Worm (Caenorhabditis elegans): ENCODE measurements around the gene let-70.

Gene let-70

DNA sequence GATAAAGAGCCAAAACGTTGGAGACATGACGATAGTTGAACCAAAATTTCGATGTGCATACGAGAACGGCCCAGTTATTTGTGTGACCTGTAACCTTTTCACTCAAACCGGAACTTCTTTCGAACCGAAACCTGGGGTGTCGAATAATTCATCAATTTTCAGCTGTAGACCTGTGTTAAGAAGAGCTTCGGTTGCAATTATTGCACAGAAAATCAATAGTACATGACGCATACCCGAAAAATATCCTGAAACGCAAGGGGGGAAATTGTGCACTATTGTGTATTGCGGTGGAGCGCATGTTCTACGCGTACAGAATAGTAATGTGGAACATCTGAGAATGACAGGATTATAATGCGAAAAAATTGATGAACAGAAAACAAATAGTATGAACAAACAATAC is 27.7 kb upstream of the let-70 start, which contains the start of gene pigk-1 (continued):
- no peak for TF ChIP-seq K11D2.4 (GFP tag; IDR thresholded peaks at IDR 0.05)
- TF ChIP-seq lin-40 (tag; optimal IDR thresholded peaks at IDR 0.05): no peak
- peak; percentile 69; the same call in 1 of the 2 replicates for TF ChIP-seq bed-1 (GFP tag; IDR thresholded peaks at IDR 0.05)
- TF ChIP-seq D2030.7 (GFP tag; IDR thresholded peaks at IDR 0.05): peak; percentile 38; the same call in 1 of the 2 replicates
- TF ChIP-seq lsl-1 (GFP tag; optimal IDR thresholded peaks at IDR 0.05): peak; percentile 44
- no peak for TF ChIP-seq ceh-79 (tag; optimal IDR thresholded peaks at IDR 0.05)
- no peak for TF ChIP-seq ets-4 (GFP tag; optimal IDR thresholded peaks at IDR 0.05)
- no peak for TF ChIP-seq egl-44 (GFP tag; IDR thresholded peaks at IDR 0.05)
- peak; percentile 76 for TF ChIP-seq attf-6 (GFP tag; IDR thresholded peaks at IDR 0.05)
- peak; percentile 50 for TF ChIP-seq tbp1 (GFP tag; optimal IDR thresholded peaks at IDR 0.05)
- peak; percentile 83 for TF ChIP-seq F39B2.1 (GFP tag; IDR thresholded peaks at IDR 0.05)
- no peak for TF ChIP-seq aptf-2 (GFP tag; conservative IDR thresholded peaks at IDR 0.05)
- peak; percentile 40 for TF ChIP-seq xnd-1 (tag; optimal IDR thresholded peaks at IDR 0.05)
- no peak for TF ChIP-seq akir-1 (GFP tag; optimal IDR thresholded peaks at IDR 0.05)
- no peak for TF ChIP-seq dpff-1 (tag; optimal IDR thresholded peaks at IDR 0.05)
- no peak for TF ChIP-seq Y56A3A.18 (GFP tag; IDR thresholded peaks at IDR 0.05)
- peak; percentile 82 for TF ChIP-seq madf-6 (GFP tag; IDR thresholded peaks at IDR 0.05)
- no peak for TF ChIP-seq ama-1 (optimal IDR thresholded peaks at IDR 0.05)
- TF ChIP-seq ama-1 (GFP tag; optimal IDR thresholded peaks at IDR 0.05): peak in 1 of 2 experiments; percentile 30
- no peak for TF ChIP-seq bed-2 (GFP tag; IDR thresholded peaks at IDR 0.05)
- TF ChIP-seq snpc-1.3 (tag; optimal IDR thresholded peaks at IDR 0.05; ENCODE audit: insufficient read depth): peak; percentile 43
- TF ChIP-seq ztf-6 (GFP tag; IDR thresholded peaks at IDR 0.05): no peak
- TF ChIP-seq ceh-100 (GFP tag; IDR thresholded peaks at IDR 0.05): no peak; the same call in 1 of the 2 replicates
- TF ChIP-seq F57A8.1 (GFP tag; optimal IDR thresholded peaks at IDR 0.05): no peak
- peak; percentile 69 for TF ChIP-seq F49E8.2 (tag; optimal IDR thresholded peaks at IDR 0.05; ENCODE audit: insufficient read depth)
- TF ChIP-seq ekl-4 (GFP tag; IDR thresholded peaks at IDR 0.05): peak; percentile 57
- TF ChIP-seq zfh-2 (GFP tag; conservative IDR thresholded peaks at IDR 0.05): no peak
- TF ChIP-seq unc-130 (GFP tag; optimal IDR thresholded peaks at IDR 0.05): peak; percentile 34
- peak; percentile 48 for TF ChIP-seq T26A5.8 (tag; optimal IDR thresholded peaks at IDR 0.05)
- peak; percentile 48; the same call in 1 of the 2 replicates for TF ChIP-seq mcd-1 (GFP tag; IDR thresholded peaks at IDR 0.05)
- peak; percentile 18 for TF ChIP-seq efl-1 (GFP tag; optimal IDR thresholded peaks at IDR 0.05)
- TF ChIP-seq mxl-1 (tag; optimal IDR thresholded peaks at IDR 0.05): no peak
- TF ChIP-seq nhr-120 (GFP tag; IDR thresholded peaks at IDR 0.05): no peak
- no peak for TF ChIP-seq ceh-91 (GFP tag; IDR thresholded peaks at IDR 0.05)
- peak; percentile 35; the same call in 1 of the 2 replicates for TF ChIP-seq madf-8 (GFP tag; conservative IDR thresholded peaks at IDR 0.05)
- TF ChIP-seq F55B11.4 (tag; optimal IDR thresholded peaks at IDR 0.05; ENCODE audit: borderline replicate concordance, insufficient read depth): no peak
- TF ChIP-seq nfya-2 (GFP tag; IDR thresholded peaks at IDR 0.05): peak; percentile 71; the same call in 1 of the 2 replicates
- no peak for TF ChIP-seq mel-28 (tag; optimal IDR thresholded peaks at IDR 0.05; ENCODE audit: borderline replicate concordance)
- TF ChIP-seq hmg-20 (GFP tag; IDR thresholded peaks at IDR 0.05): no peak
- TF ChIP-seq madf-3 (GFP tag; IDR thresholded peaks at IDR 0.05): peak; percentile 81
- peak; percentile 88 for TF ChIP-seq B0336.3 (GFP tag; IDR thresholded peaks at IDR 0.05)

Measured in whole organism, young adult.